Fruit fly (Drosophila melanogaster) whole organism, embryonic: ENCODE measurements around the gene CG32639.

ENCODE experiments used
- Blimp-1 ChIP-seq: fragments of 200-800 bp; sonication (Bioruptor generic); optimal IDR thresholded peaks from 3 replicates; lab custom pipeline; 2018; ENCODE audit warnings: missing biosample characterization, missing genetic modification characterization, mild to moderate bottlenecking, moderate library complexity, missing genetic modification reagents
- CG10543 ChIP-seq: fragments of 200-800 bp; sonication (Bioruptor generic); optimal IDR thresholded peaks from 3 replicates; lab custom pipeline; 2017; ENCODE audit warnings: missing biosample characterization, mild to moderate bottlenecking, missing genetic modification characterization, moderate library complexity
- CG11398 ChIP-seq: fragments of 200-800 bp; sonication (Bioruptor generic); optimal IDR thresholded peaks from 2 replicates; lab custom pipeline; 2016; ENCODE audit warnings: missing biosample characterization, missing genetic modification characterization
- CG11504 ChIP-seq: fragments of 200-800 bp; sonication (Bioruptor generic); optimal IDR thresholded peaks from 3 replicates; lab custom pipeline; 2019; ENCODE audit warnings: missing biosample characterization, mild to moderate bottlenecking, missing genetic modification characterization, moderate library complexity
- CG12104 ChIP-seq: fragments of 200-800 bp; sonication (Bioruptor generic); optimal IDR thresholded peaks from 3 replicates; lab custom pipeline; 2016; ENCODE audit warnings: missing biosample characterization, missing genetic modification characterization
- CG1603 ChIP-seq: fragments of 200-800 bp; sonication (Bioruptor generic); optimal IDR thresholded peaks from 2 replicates; lab custom pipeline; 2019; ENCODE audit warnings: missing biosample characterization, mild to moderate bottlenecking, missing genetic modification characterization, moderate library complexity
- CG17328 ChIP-seq: fragments of 200-800 bp; sonication (Bioruptor generic); IDR thresholded peaks from 2 replicates; pipeline ENCODE4 v1.3.6; 2022; ENCODE audit warnings: missing biosample characterization, missing genetic modification characterization
- CG18262 ChIP-seq: fragments of 200-800 bp; optimal IDR thresholded peaks from 3 replicates; lab custom pipeline; 2019; ENCODE audit warnings: missing biosample characterization, mild to moderate bottlenecking, missing genetic modification characterization, moderate library complexity
- CG2116 ChIP-seq: fragments of 200-800 bp; sonication (Bioruptor generic); optimal IDR thresholded peaks from 3 replicates; lab custom pipeline; 2018; ENCODE audit warnings: missing biosample characterization, mild to moderate bottlenecking, missing genetic modification characterization
- CG31365 ChIP-seq: fragments of 200-800 bp; sonication (Bioruptor generic); optimal IDR thresholded peaks from 2 replicates; lab custom pipeline; 2018; ENCODE audit warnings: missing biosample characterization, mild to moderate bottlenecking, missing genetic modification characterization
- CG32767 ChIP-seq: fragments of 200-800 bp; sonication (Bioruptor generic); IDR thresholded peaks from 2 replicates; pipeline ENCODE4 v1.3.6; 2022; ENCODE audit warnings: missing biosample characterization, missing genetic modification characterization
- CG3847 ChIP-seq: fragments of 200-800 bp; sonication (Bioruptor generic); IDR thresholded peaks from 2 replicates; pipeline ENCODE4 v1.3.6; 2022; ENCODE audit warnings: missing biosample characterization, missing genetic modification characterization
- CG4328 ChIP-seq: fragments of 200-800 bp; sonication (Bioruptor generic); optimal IDR thresholded peaks from 3 replicates; lab custom pipeline; 2017; ENCODE audit warnings: missing biosample characterization, missing genetic modification reagents, missing genetic modification characterization
- CG43689 ChIP-seq: fragments of 200-800 bp; sonication (Bioruptor generic); IDR thresholded peaks from 2 replicates; pipeline ENCODE4 v1.3.6; 2022; ENCODE audit warnings: missing biosample characterization, missing genetic modification characterization
- CG5953 ChIP-seq: fragments of 200-800 bp; sonication (Bioruptor generic); IDR thresholded peaks from 2 replicates; pipeline ENCODE4 v1.3.6; 2022; ENCODE audit warnings: missing biosample characterization, missing genetic modification characterization
- CG7987 ChIP-seq: fragments of 200-800 bp; sonication (Bioruptor generic); optimal IDR thresholded peaks from 2 replicates; lab custom pipeline; 2018; ENCODE audit warnings: missing biosample characterization, mild to moderate bottlenecking, missing genetic modification characterization, moderate library complexity
- CG8478 ChIP-seq: fragments of >200 bp; optimal IDR thresholded peaks from 2 replicates; lab custom pipeline; 2018
- Dll ChIP-seq: fragments of 200-800 bp; sonication (Bioruptor generic); IDR thresholded peaks from 4 replicates; pipeline ENCODE4 v1.3.6; 2022; ENCODE audit warnings: missing biosample characterization, missing genetic modification characterization; ENCODE audit not compliant: partially characterized antibody
- Ets65A ChIP-seq: fragments of 200-800 bp; sonication (Bioruptor generic); peaks from one replicate; lab custom pipeline; 2016; ENCODE audit warnings: missing biosample characterization, missing genetic modification characterization
- GATAe ChIP-seq: fragments of 200-800 bp; sonication (Bioruptor generic); conservative IDR thresholded peaks from 2 replicates; pipeline ENCODE4 v1.3.6; 2022; ENCODE audit warnings: missing biosample characterization, missing genetic modification characterization
- Hmx ChIP-seq: fragments of 200-800 bp; sonication (Bioruptor generic); optimal IDR thresholded peaks from 2 replicates; lab custom pipeline; 2016; ENCODE audit warnings: missing biosample characterization, missing genetic modification characterization
- Max ChIP-seq: fragments of 200-800 bp; sonication (Bioruptor generic); optimal IDR thresholded peaks from 2 replicates; lab custom pipeline; 2016; ENCODE audit warnings: missing biosample characterization, mild to moderate bottlenecking, missing genetic modification characterization
- Oli ChIP-seq: fragments of 200-800 bp; sonication (Bioruptor generic); optimal IDR thresholded peaks from 2 replicates; lab custom pipeline; 2018; ENCODE audit warnings: missing biosample characterization, mild to moderate bottlenecking, missing genetic modification characterization, moderate library complexity
- PHDP ChIP-seq: fragments of 200-800 bp; sonication (Bioruptor generic); optimal IDR thresholded peaks from 3 replicates; lab custom pipeline; 2018; ENCODE audit warnings: missing biosample characterization, mild to moderate bottlenecking, missing genetic modification characterization, moderate library complexity
- Pdp1 ChIP-seq, 2 experiments: fragments of 200-800 bp; sonication (Bioruptor generic); optimal IDR thresholded peaks; 3 replicates each; lab custom pipeline; 2016; ENCODE audit warnings: missing biosample characterization in 2 of 2, missing genetic modification characterization in 2 of 2, mild to moderate bottlenecking in 1 of 2, moderate library complexity in 1 of 2
- Six4 ChIP-seq: fragments of 200-800 bp; sonication (Bioruptor generic); optimal IDR thresholded peaks from 2 replicates; lab custom pipeline; 2016; ENCODE audit warnings: missing biosample characterization, missing genetic modification characterization
- Sox100B ChIP-seq: fragments of 200-800 bp; sonication (Bioruptor generic); optimal IDR thresholded peaks from 3 replicates; lab custom pipeline; 2018; ENCODE audit warnings: missing biosample characterization, mild to moderate bottlenecking, missing genetic modification characterization
- ab ChIP-seq: fragments of 200-800 bp; sonication (Bioruptor generic); optimal IDR thresholded peaks from 2 replicates; lab custom pipeline; 2016; ENCODE audit warnings: missing biosample characterization, missing genetic modification characterization
- al ChIP-seq: fragments of 200-800 bp; sonication (Bioruptor generic); IDR thresholded peaks from 2 replicates; pipeline ENCODE4 v1.3.6; 2022; ENCODE audit warnings: missing biosample characterization, missing genetic modification characterization
- chif ChIP-seq, 2 experiments: fragments of 200-800 bp; sonication (Bioruptor generic); optimal IDR thresholded peaks; 3 replicates each; lab custom pipeline; 2016; ENCODE audit warnings: missing biosample characterization in 2 of 2, missing genetic modification characterization in 2 of 2
- crol ChIP-seq: fragments of 200-800 bp; sonication (Bioruptor generic); IDR thresholded peaks from 2 replicates; pipeline ENCODE4 v1.3.6; 2022; ENCODE audit warnings: missing biosample characterization, missing genetic modification characterization
- dpn ChIP-seq, 2 experiments: fragments of 200-800 bp; sonication (Bioruptor generic); optimal IDR thresholded peaks; 3 replicates each; lab custom pipeline; 2016; ENCODE audit warnings: missing biosample characterization in 2 of 2, missing genetic modification characterization in 2 of 2
- exex ChIP-seq: fragments of 200-800 bp; sonication (Bioruptor generic); optimal IDR thresholded peaks from 4 replicates; lab custom pipeline; 2018; ENCODE audit warnings: missing biosample characterization, mild to moderate bottlenecking, missing genetic modification characterization, moderate library complexity
- fd102C ChIP-seq: fragments of 200-800 bp; sonication (Bioruptor generic); optimal IDR thresholded peaks from 2 replicates; lab custom pipeline; 2018; ENCODE audit warnings: missing biosample characterization, mild to moderate bottlenecking, missing genetic modification characterization, moderate library complexity
- fd3F ChIP-seq: fragments of 200-800 bp; sonication (Bioruptor generic); optimal IDR thresholded peaks from 2 replicates; lab custom pipeline; 2018; ENCODE audit warnings: missing biosample characterization, mild to moderate bottlenecking, missing genetic modification characterization, moderate library complexity
- gfzf ChIP-seq: fragments of 200-800 bp; sonication (Bioruptor generic); optimal IDR thresholded peaks from 2 replicates; lab custom pipeline; 2016; ENCODE audit warnings: missing biosample characterization, mild to moderate bottlenecking, missing genetic modification characterization, moderate library complexity
- kah ChIP-seq: fragments of 200-800 bp; sonication (Bioruptor generic); optimal IDR thresholded peaks from 2 replicates; lab custom pipeline; 2018; ENCODE audit warnings: missing biosample characterization, mild to moderate bottlenecking, missing genetic modification characterization
- ken ChIP-seq: fragments of 200-800 bp; sonication (Bioruptor generic); IDR thresholded peaks from 3 replicates; pipeline ENCODE4 v1.3.6; 2022; ENCODE audit warnings: missing biosample characterization, missing genetic modification characterization
- onecut ChIP-seq: fragments of 200-800 bp; sonication (Bioruptor generic); IDR thresholded peaks from 2 replicates; pipeline ENCODE4 v1.3.6; 2022; ENCODE audit warnings: missing biosample characterization, missing genetic modification characterization
- pita ChIP-seq: fragments of 200-800 bp; sonication (Bioruptor generic); optimal IDR thresholded peaks from 2 replicates; lab custom pipeline; 2017; ENCODE audit warnings: missing biosample characterization, mild to moderate bottlenecking, missing genetic modification characterization
- pros ChIP-seq: fragments of 200-800 bp; sonication (Bioruptor generic); optimal IDR thresholded peaks from 3 replicates; lab custom pipeline; 2019; ENCODE audit warnings: missing biosample characterization, mild to moderate bottlenecking, missing genetic modification characterization, moderate library complexity
- psq ChIP-seq: fragments of 200-800 bp; sonication (Bioruptor generic); optimal IDR thresholded peaks from 2 replicates; lab custom pipeline; 2017; ENCODE audit warnings: missing biosample characterization, missing genetic modification characterization
- row ChIP-seq: fragments of 200-800 bp; sonication (Bioruptor generic); IDR thresholded peaks from 3 replicates; pipeline ENCODE4 v1.3.6; 2022; ENCODE audit warnings: missing biosample characterization, missing genetic modification characterization
- slou ChIP-seq: fragments of 200-800 bp; sonication (Bioruptor generic); optimal IDR thresholded peaks from 3 replicates; lab custom pipeline; 2016; ENCODE audit warnings: missing biosample characterization, missing genetic modification characterization
- ttk ChIP-seq: fragments of 200-800 bp; sonication (Bioruptor generic); IDR thresholded peaks from 2 replicates; pipeline ENCODE4 v2.1.2; 2022; ENCODE audit warnings: missing biosample characterization, missing genetic modification characterization
- vfl ChIP-seq: fragments of 200-800 bp; sonication (Bioruptor generic); optimal IDR thresholded peaks from 2 replicates; lab custom pipeline; 2016; ENCODE audit warnings: missing biosample characterization, missing genetic modification characterization
- vvl ChIP-seq: fragments of 200-800 bp; sonication (Bioruptor generic); IDR thresholded peaks from 2 replicates; pipeline ENCODE4 v1.3.6; 2022; ENCODE audit warnings: missing biosample characterization, missing genetic modification characterization

Gene CG32639

dm6 chrX:13243726-13244323, 7.5 kb upstream of the CG32639 start (continued):
- no peak for TF ChIP-seq chif (GFP tag; optimal IDR thresholded peaks at IDR 0.05; lab: Kevin White, UChicago)
- TF ChIP-seq pros: peak; percentile 1
- no peak for TF ChIP-seq vfl (GFP tag; lab: Kevin White, UChicago)
- no peak for TF ChIP-seq CG3847 (GFP tag; lab: Robert Waterston, UW)
- peak; percentile 67 for TF ChIP-seq crol (GFP tag; lab: Robert Waterston, UW)
- TF ChIP-seq Six4 (GFP tag; lab: Kevin White, UChicago): no peak
- no peak for TF ChIP-seq fd102C
- peak; percentile 4 for TF ChIP-seq Blimp-1 (GFP tag; lab: Kevin White, UChicago)
- TF ChIP-seq ab: no peak

- TF ChIP-seq kah (GFP tag; lab: Kevin White, UChicago) (no peak), psq (no peak), Hmx (GFP tag; lab: Kevin White, UChicago) (no peak), exex (tag; lab: Kevin White, UChicago) (peak; percentile 56), Pdp1 (GFP tag; optimal IDR thresholded peaks at IDR 0.05; lab: Kevin White, UChicago) (peak in 1 of 2 experiments; percentile 16)
Measured at dm6 chrX:13240812-13241211, 4.4 kb upstream of the CG32639 start.

dm6 chrX:13238294-13238917, 2.0 kb upstream of the CG32639 start:
- 0 out of 2 replicates have a peak, but pooled peaks have one; percentile 14 for TF ChIP-seq CG5953 (GFP tag; lab: Robert Waterston, UW)
- peak; percentile 3 for TF ChIP-seq CG1603
- TF ChIP-seq kah (GFP tag; lab: Kevin White, UChicago): no peak
- TF ChIP-seq dpn (GFP tag; optimal IDR thresholded peaks at IDR 0.05; lab: Kevin White, UChicago): peak in 1 of 2 experiments; percentile 7
- TF ChIP-seq row (GFP tag; lab: Robert Waterston, UW): no peak; the same call in 2 of the 3 replicates
- no peak for TF ChIP-seq Max (GFP tag; lab: Kevin White, UChicago)
- peak; percentile 34 for TF ChIP-seq CG18262 (tag; lab: Kevin White, UChicago)
- TF ChIP-seq CG31365 (tag; lab: Kevin White, UChicago): no peak
- no peak for TF ChIP-seq CG2116 (GFP tag; lab: Kevin White, UChicago)
- TF ChIP-seq CG7987: no peak
- TF ChIP-seq Oli (tag; lab: Kevin White, UChicago): peak; percentile 21
- no peak for TF ChIP-seq ttk (GFP tag; lab: Robert Waterston, UW)
- peak; percentile 69 for TF ChIP-seq Ets65A (GFP tag; lab: Kevin White, UChicago)
- no peak for TF ChIP-seq Dll (GFP tag; lab: Robert Waterston, UW)
- TF ChIP-seq CG32767: no peak
- peak; percentile 54 for TF ChIP-seq CG11504 (tag; lab: Kevin White, UChicago)
- no peak for TF ChIP-seq fd3F (GFP tag; lab: Kevin White, UChicago)
- TF ChIP-seq CG4328 (GFP tag; lab: Kevin White, UChicago): no peak
- no peak for TF ChIP-seq slou (GFP tag; lab: Kevin White, UChicago)
- no peak for TF ChIP-seq pita (GFP tag; lab: Kevin White, UChicago)
- no peak for TF ChIP-seq CG10543
- peak; percentile 6 for TF ChIP-seq Sox100B (GFP tag; lab: Kevin White, UChicago)
- TF ChIP-seq CG43689 (GFP tag; lab: Robert Waterston, UW): no peak
- peak; percentile 6 for TF ChIP-seq PHDP (tag; lab: Kevin White, UChicago)
- no peak for TF ChIP-seq GATAe (GFP tag; lab: Robert Waterston, UW)
- TF ChIP-seq CG8478 (lab: Kevin White, UChicago): no peak
- no peak for TF ChIP-seq CG12104
- no peak for TF ChIP-seq onecut (GFP tag; lab: Robert Waterston, UW)
- TF ChIP-seq al (GFP tag; lab: Robert Waterston, UW): no peak
- TF ChIP-seq CG17328 (GFP tag; lab: Robert Waterston, UW): 0 out of 2 replicates have a peak, but pooled peaks have one; percentile 14
- no peak for TF ChIP-seq CG11398 (GFP tag; lab: Kevin White, UChicago)
- peak; percentile 64; the same call in 1 of the 2 replicates for TF ChIP-seq vvl (GFP tag; lab: Robert Waterston, UW)
- no peak for TF ChIP-seq gfzf
- TF ChIP-seq ken (GFP tag; lab: Robert Waterston, UW): no peak
